Worm (Caenorhabditis elegans): ENCODE data around the gene syx-16.

ce11 chrIII:5180588-5180987 is 28.3 kb downstream of the syx-16 start:
- TF ChIP-seq crh-2 (tag; optimal IDR thresholded peaks at IDR 0.05) (no peak), egl-27 (tag; optimal IDR thresholded peaks at IDR 0.05) (no peak), alr-1 (tag; optimal IDR thresholded peaks at IDR 0.05) (no peak), zag-1 (tag; optimal IDR thresholded peaks at IDR 0.05) (no peak), ama-1 (optimal IDR thresholded peaks at IDR 0.05) (no peak), lin-39 (tag; optimal IDR thresholded peaks at IDR 0.05) (no peak), lin-13 (GFP tag; optimal IDR thresholded peaks at IDR 0.05) (no peak), nhr-11 (tag; optimal IDR thresholded peaks at IDR 0.05) (no peak), ztf-4 (tag; optimal IDR thresholded peaks at IDR 0.05) (no peak), unc-55 (GFP tag; optimal IDR thresholded peaks at IDR 0.05) (no peak), R02D3.7 (tag; optimal IDR thresholded peaks at IDR 0.05) (no peak), nhr-23 (tag; optimal IDR thresholded peaks at IDR 0.05) (no peak), nhr-21 (tag; optimal IDR thresholded peaks at IDR 0.05) (no peak), unc-62 (GFP tag; optimal IDR thresholded peaks at IDR 0.05) (no peak)
